Worm (Caenorhabditis elegans) whole organism, early embryonic: ENCODE measurements around the gene Y45F10D.14.

Experiments used
- ama-1 ChIP-seq: fragments of 150-350 bp; optimal IDR thresholded peaks from 2 replicates; lab custom pipeline; 2014
- pes-1 ChIP-seq: fragments of 200-800 bp; sonication (Bioruptor generic); IDR thresholded peaks from 2 replicates; pipeline ENCODE4 v1.3.6; 2022; ENCODE audit warnings: missing genetic modification reagents, missing genetic modification characterization, missing compliant biosample characterization

DNA sequence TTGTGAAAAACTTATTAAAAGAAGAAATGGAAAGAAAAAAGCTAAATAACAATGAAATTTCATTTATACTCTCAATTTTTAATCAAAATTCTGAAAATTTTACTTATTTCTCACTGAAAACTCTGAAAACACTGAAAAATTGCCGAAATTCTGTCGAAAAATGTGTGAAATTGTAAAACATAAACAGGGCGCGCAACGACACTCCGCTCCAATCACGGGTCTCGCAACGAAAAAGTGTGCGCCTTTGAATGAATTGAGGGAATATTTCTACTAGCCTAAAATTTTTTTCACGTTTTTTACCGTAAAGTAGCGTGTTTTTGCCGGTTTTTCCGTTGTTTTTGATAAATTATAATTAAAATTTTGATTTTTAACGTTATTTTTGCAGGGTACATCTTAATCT is 30.1 kb downstream of the Y45F10D.14 start, which contains the start of gene rpl-18:
- TF ChIP-seq ama-1 (lab: Kevin White, UChicago), result no peak
- no peak for TF ChIP-seq pes-1 (GFP tag; lab: Robert Waterston, UW)
